Fruit fly (Drosophila melanogaster) whole organism, prepupa: ENCODE results near the gene CG32074.

ENCODE experiments used
- CG1621 ChIP-seq: fragments of 200-800 bp; sonication (Bioruptor generic); optimal IDR thresholded peaks from 3 replicates; lab custom pipeline; 2018; ENCODE audit warnings: missing biosample characterization, mild to moderate bottlenecking, missing genetic modification characterization
- CG4318 ChIP-seq: fragments of 200-800 bp; sonication (Bioruptor generic); optimal IDR thresholded peaks from 3 replicates; lab custom pipeline; 2017; ENCODE audit warnings: missing biosample characterization, mild to moderate bottlenecking, missing genetic modification characterization
- Eip78C ChIP-seq: fragments of 200-800 bp; sonication (Bioruptor generic); peaks from one replicate; lab custom pipeline; 2016; ENCODE audit warnings: missing biosample characterization, missing genetic modification characterization
- Sox15 ChIP-seq: fragments of 200-800 bp; sonication (Bioruptor generic); optimal IDR thresholded peaks from 3 replicates; lab custom pipeline; 2016; ENCODE audit warnings: missing biosample characterization, missing genetic modification characterization
- pdm3 ChIP-seq: fragments of 200-800 bp; sonication (Bioruptor generic); optimal IDR thresholded peaks from 3 replicates; lab custom pipeline; 2016; ENCODE audit warnings: missing biosample characterization, missing genetic modification characterization

DNA sequence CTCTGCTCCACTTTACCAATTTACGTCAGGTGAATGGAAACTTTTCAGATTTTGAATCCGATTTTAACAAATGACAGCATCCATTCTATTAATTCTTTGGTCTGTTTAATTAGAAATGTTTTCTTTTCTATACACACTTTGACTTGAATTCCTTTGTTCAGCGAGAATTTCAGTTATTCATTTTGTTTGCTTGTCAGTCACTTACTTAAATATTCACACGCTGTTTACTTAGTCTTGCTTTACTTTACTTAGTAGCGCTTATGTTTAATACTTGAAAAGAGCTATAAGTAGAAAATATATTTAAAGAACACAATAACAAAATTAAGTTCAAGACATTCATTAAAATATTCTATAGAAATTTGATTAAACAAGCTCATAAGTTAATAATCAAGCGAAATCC is 24.7 kb downstream of the CG32074 start, which contains the start of gene CG32073:
- TF ChIP-seq CG1621 (tag; lab: Kevin White, UChicago) (no peak), CG4318 (GFP tag; lab: Kevin White, UChicago) (no peak), pdm3 (no peak), Sox15 (no peak), Eip78C (no peak)
